Fruit fly (Drosophila melanogaster) whole organism, embryonic: ENCODE data around the gene CG7071.

Experiments used
- Awh ChIP-seq: fragments of 200-800 bp; sonication (Bioruptor generic); IDR thresholded peaks from 2 replicates; pipeline ENCODE4, ENCODE4 v1.3.6; 2022; ENCODE audit warnings: missing biosample characterization, missing genetic modification characterization
- B-H1 ChIP-seq: fragments of 200-800 bp; sonication (Bioruptor generic); IDR thresholded peaks from 3 replicates; pipeline ENCODE4 v1.3.6; 2022; ENCODE audit warnings: missing biosample characterization, missing genetic modification characterization
- CG10147 ChIP-seq: fragments of 200-800 bp; sonication (Bioruptor generic); optimal IDR thresholded peaks from 2 replicates; lab custom pipeline; 2019; ENCODE audit warnings: missing biosample characterization, mild to moderate bottlenecking, missing genetic modification characterization, moderate library complexity
- CG10543 ChIP-seq: fragments of 200-800 bp; sonication (Bioruptor generic); optimal IDR thresholded peaks from 3 replicates; lab custom pipeline; 2017; ENCODE audit warnings: missing biosample characterization, mild to moderate bottlenecking, missing genetic modification characterization, moderate library complexity
- CG10979 ChIP-seq: fragments of 200-800 bp; sonication (Bioruptor generic); optimal IDR thresholded peaks from 2 replicates; lab custom pipeline; 2018; ENCODE audit warnings: missing biosample characterization, mild to moderate bottlenecking, missing genetic modification characterization, moderate library complexity
- CG11456 ChIP-seq: fragments of 200-800 bp; sonication (Bioruptor generic); IDR thresholded peaks from 3 replicates; pipeline ENCODE4 v1.3.6; 2022; ENCODE audit warnings: missing biosample characterization, missing genetic modification characterization
- CG14050 ChIP-seq: fragments of 200-800 bp; sonication (Bioruptor generic); IDR thresholded peaks from 3 replicates; pipeline ENCODE4 v1.3.6; 2022; ENCODE audit warnings: missing biosample characterization, missing genetic modification characterization
- CG14965 ChIP-seq: fragments of 200-800 bp; sonication (Bioruptor generic); optimal IDR thresholded peaks from 2 replicates; lab custom pipeline; 2016; ENCODE audit warnings: missing biosample characterization, missing genetic modification characterization, borderline replicate concordance
- CG1603 ChIP-seq: fragments of 200-800 bp; sonication (Bioruptor generic); optimal IDR thresholded peaks from 2 replicates; lab custom pipeline; 2019; ENCODE audit warnings: missing biosample characterization, mild to moderate bottlenecking, missing genetic modification characterization, moderate library complexity
- CG18764 ChIP-seq: fragments of 200-800 bp; sonication (Bioruptor generic); optimal IDR thresholded peaks from 3 replicates; lab custom pipeline; 2016; ENCODE audit warnings: missing biosample characterization, missing genetic modification characterization
- CG34422 ChIP-seq: fragments of 200-800 bp; sonication (Bioruptor generic); IDR thresholded peaks from 3 replicates; pipeline ENCODE4 v1.3.6; 2022; ENCODE audit warnings: missing biosample characterization, missing genetic modification characterization
- CG42726 ChIP-seq: fragments of 200-800 bp; sonication (Bioruptor generic); IDR thresholded peaks from 2 replicates; pipeline ENCODE4 v1.3.6; 2022; ENCODE audit warnings: missing biosample characterization, missing genetic modification characterization; ENCODE audit not compliant: partially characterized antibody
- CG43689 ChIP-seq: fragments of 200-800 bp; sonication (Bioruptor generic); IDR thresholded peaks from 2 replicates; pipeline ENCODE4 v1.3.6; 2022; ENCODE audit warnings: missing biosample characterization, missing genetic modification characterization
- CG4820 ChIP-seq: fragments of 200-800 bp; sonication (Bioruptor generic); optimal IDR thresholded peaks from 3 replicates; lab custom pipeline; 2016; ENCODE audit warnings: missing biosample characterization, missing genetic modification characterization
- CG6175 ChIP-seq: fragments of 200-800 bp; sonication (Bioruptor generic); IDR thresholded peaks from 3 replicates; pipeline ENCODE4 v1.3.6; 2022; ENCODE audit warnings: missing biosample characterization, missing genetic modification characterization
- CG7928 ChIP-seq: fragments of 200-800 bp; sonication (Bioruptor generic); optimal IDR thresholded peaks from 2 replicates; lab custom pipeline; 2017; ENCODE audit warnings: missing biosample characterization, mild to moderate bottlenecking, missing genetic modification characterization
- CG8478 ChIP-seq: fragments of >200 bp; optimal IDR thresholded peaks from 2 replicates; lab custom pipeline; 2018
- Dad ChIP-seq: fragments of 200-800 bp; sonication (Bioruptor generic); optimal IDR thresholded peaks from 3 replicates; lab custom pipeline; 2016; ENCODE audit warnings: missing biosample characterization, missing genetic modification characterization
- Dip3 ChIP-seq: fragments of 200-800 bp; sonication (Bioruptor generic); optimal IDR thresholded peaks from 3 replicates; lab custom pipeline; 2016; ENCODE audit warnings: missing biosample characterization, missing genetic modification characterization
- E2f1 ChIP-seq: fragments of 200-800 bp; sonication (Bioruptor generic); IDR thresholded peaks from 2 replicates; pipeline ENCODE4 v1.3.6; 2022; ENCODE audit warnings: missing biosample characterization, missing genetic modification characterization
- Ets97D ChIP-seq: fragments of 200-800 bp; sonication (Bioruptor generic); optimal IDR thresholded peaks from 3 replicates; lab custom pipeline; 2016; ENCODE audit warnings: missing biosample characterization, missing genetic modification characterization
- GATAe ChIP-seq: fragments of 200-800 bp; sonication (Bioruptor generic); conservative IDR thresholded peaks from 2 replicates; pipeline ENCODE4 v1.3.6; 2022; ENCODE audit warnings: missing biosample characterization, missing genetic modification characterization
- Gsc ChIP-seq: fragments of 200-800 bp; sonication (Bioruptor generic); IDR thresholded peaks from 2 replicates; pipeline ENCODE4 v1.3.6; 2022; ENCODE audit warnings: missing biosample characterization, missing genetic modification characterization
- HLH3B ChIP-seq: fragments of 200-800 bp; sonication (Bioruptor generic); IDR thresholded peaks from 2 replicates; pipeline ENCODE4 v1.3.6; 2022; ENCODE audit warnings: missing biosample characterization, missing genetic modification characterization
- HmgD ChIP-seq: fragments of 200-800 bp; sonication (Bioruptor generic); optimal IDR thresholded peaks from 3 replicates; lab custom pipeline; 2016; ENCODE audit warnings: missing biosample characterization, missing genetic modification characterization
- Hr51 ChIP-seq, 2 experiments: fragments of 200-800 bp; sonication (Bioruptor generic); optimal IDR thresholded peaks; 2 replicates in 1 of 2; 3 replicates in 1 of 2; lab custom pipeline; 2016 to 2018; ENCODE audit warnings: missing biosample characterization in 2 of 2, missing genetic modification characterization in 2 of 2, mild to moderate bottlenecking in 1 of 2, moderate library complexity in 1 of 2
- Lhr ChIP-seq: fragments of 200-800 bp; sonication (Bioruptor generic); optimal IDR thresholded peaks from 3 replicates; lab custom pipeline; 2017; ENCODE audit warnings: mild to moderate bottlenecking, missing biosample characterization, missing genetic modification reagents, missing genetic modification characterization
- Max ChIP-seq: fragments of 200-800 bp; sonication (Bioruptor generic); optimal IDR thresholded peaks from 2 replicates; lab custom pipeline; 2016; ENCODE audit warnings: missing biosample characterization, mild to moderate bottlenecking, missing genetic modification characterization
- Opbp ChIP-seq: fragments of 200-800 bp; sonication (Bioruptor generic); IDR thresholded peaks from 3 replicates; pipeline ENCODE4 v1.3.6; 2022; ENCODE audit warnings: missing biosample characterization, missing genetic modification characterization; ENCODE audit not compliant: partially characterized antibody
- Rx ChIP-seq: fragments of 200-800 bp; sonication (Bioruptor generic); IDR thresholded peaks from 2 replicates; pipeline ENCODE4 v1.3.6; 2022; ENCODE audit warnings: missing biosample characterization, missing genetic modification characterization
- Tbp ChIP-seq: fragments of >200 bp; optimal IDR thresholded peaks from 2 replicates; lab custom pipeline; 2018; ENCODE audit warnings: missing biosample characterization, missing genetic modification characterization
- Xbp1 ChIP-seq: fragments of 200-800 bp; sonication (Bioruptor generic); optimal IDR thresholded peaks from 3 replicates; lab custom pipeline; 2016; ENCODE audit warnings: missing biosample characterization, mild to moderate bottlenecking, missing genetic modification characterization
- ato ChIP-seq: fragments of 200-800 bp; sonication (Bioruptor generic); IDR thresholded peaks from 2 replicates; pipeline ENCODE4 v1.3.6; 2022; ENCODE audit warnings: missing biosample characterization, missing genetic modification characterization; ENCODE audit not compliant: partially characterized antibody
- bigmax ChIP-seq: fragments of 200-800 bp; sonication (Bioruptor generic); optimal IDR thresholded peaks from 2 replicates; lab custom pipeline; 2018; ENCODE audit warnings: missing biosample characterization, mild to moderate bottlenecking, missing genetic modification characterization
- chm ChIP-seq: fragments of 200-800 bp; sonication (Bioruptor generic); IDR thresholded peaks from 2 replicates; pipeline ENCODE4 v1.3.6; 2022; ENCODE audit warnings: missing biosample characterization, missing genetic modification characterization
- chn ChIP-seq: fragments of 200-800 bp; sonication (Bioruptor generic); optimal IDR thresholded peaks from 2 replicates; lab custom pipeline; 2016; ENCODE audit warnings: missing biosample characterization, missing genetic modification characterization
- corto ChIP-seq: fragments of 200-800 bp; sonication (Bioruptor generic); optimal IDR thresholded peaks from 2 replicates; lab custom pipeline; 2016; ENCODE audit warnings: missing biosample characterization, mild to moderate bottlenecking, missing genetic modification characterization, moderate library complexity
- gro ChIP-seq: fragments of 200-800 bp; sonication (Bioruptor generic); optimal IDR thresholded peaks from 2 replicates; lab custom pipeline; 2016; ENCODE audit warnings: missing biosample characterization, missing genetic modification characterization
- hb ChIP-seq: fragments of 200-800 bp; sonication (Bioruptor generic); IDR thresholded peaks from 3 replicates; pipeline ENCODE4 v1.3.6; 2022; ENCODE audit warnings: missing biosample characterization, missing genetic modification characterization; ENCODE audit not compliant: partially characterized antibody
- lola ChIP-seq, 3 experiments: fragments of >200 bp in 2 of 3; fragments of 200-800 bp in 1 of 3; sonication (Bioruptor generic) in 1 of 3; optimal IDR thresholded peaks; 2 replicates each; lab custom pipeline; 2017 to 2019; ENCODE audit warnings: missing biosample characterization in 3 of 3, missing genetic modification characterization in 3 of 3, mild to moderate bottlenecking in 1 of 3, moderate library complexity in 1 of 3
- luna ChIP-seq: fragments of 200-800 bp; sonication (Bioruptor generic); optimal IDR thresholded peaks from 2 replicates; lab custom pipeline; 2016; ENCODE audit warnings: missing biosample characterization, missing genetic modification characterization
- mam ChIP-seq: fragments of 200-800 bp; sonication (Bioruptor generic); optimal IDR thresholded peaks from 3 replicates; lab custom pipeline; 2016; ENCODE audit warnings: missing biosample characterization, missing genetic modification characterization
- mld ChIP-seq: fragments of 200-800 bp; sonication (Bioruptor generic); IDR thresholded peaks from 3 replicates; pipeline ENCODE4 v1.3.6; 2022; ENCODE audit warnings: missing biosample characterization, missing genetic modification characterization; ENCODE audit not compliant: partially characterized antibody
- sens ChIP-seq: fragments of 200-800 bp; sonication (Bioruptor generic); peaks from one replicate; lab custom pipeline; 2016; ENCODE audit warnings: missing biosample characterization, missing genetic modification characterization
- stc ChIP-seq: fragments of 200-800 bp; sonication (Bioruptor generic); IDR thresholded peaks from 2 replicates; pipeline ENCODE4 v1.3.6; 2022; ENCODE audit warnings: missing biosample characterization, missing genetic modification characterization
- tx ChIP-seq: fragments of 200-800 bp; sonication (Bioruptor generic); optimal IDR thresholded peaks from 2 replicates; lab custom pipeline; 2016; ENCODE audit warnings: missing biosample characterization, missing genetic modification characterization
- vfl ChIP-seq: fragments of 200-800 bp; sonication (Bioruptor generic); optimal IDR thresholded peaks from 2 replicates; lab custom pipeline; 2016; ENCODE audit warnings: missing biosample characterization, missing genetic modification characterization
- wor ChIP-seq: fragments of 200-800 bp; sonication (Bioruptor generic); IDR thresholded peaks from 2 replicates; pipeline ENCODE4 v1.3.6; 2022; ENCODE audit warnings: missing biosample characterization, missing genetic modification characterization
- z ChIP-seq: fragments of 200-800 bp; sonication (Bioruptor generic); IDR thresholded peaks from 3 replicates; pipeline ENCODE4 v1.3.6; 2022; ENCODE audit warnings: missing biosample characterization, missing genetic modification characterization

Gene CG7071

dm6 chr3R:22410537-22411360 lies 48.3 kb downstream of the CG7071 start, which contains the start of the genes CG13850 and lqfR (continued):
- no peak for TF ChIP-seq Opbp (GFP tag; lab: Robert Waterston, UW)
- peak; percentile 75 for TF ChIP-seq tx (GFP tag; lab: Kevin White, UChicago)
- peak; percentile 83 for TF ChIP-seq CG4820 (GFP tag; lab: Kevin White, UChicago)
- TF ChIP-seq Xbp1: peak; percentile 84
- no peak for TF ChIP-seq mld (GFP tag; lab: Robert Waterston, UW)
- peak; percentile 94 for TF ChIP-seq sens (GFP tag; lab: Kevin White, UChicago)
- TF ChIP-seq z (GFP tag; lab: Robert Waterston, UW): no peak
- peak; percentile 57; the same call in 1 of the 2 replicates for TF ChIP-seq HLH3B (GFP tag; lab: Robert Waterston, UW)
- 0 out of 2 replicates have a peak, but pooled peaks have one; percentile 35 for TF ChIP-seq wor (GFP tag; lab: Robert Waterston, UW)
- TF ChIP-seq CG14050: no peak
- TF ChIP-seq bigmax (GFP tag; lab: Kevin White, UChicago): peak; percentile 73
- TF ChIP-seq hb (GFP tag; lab: Robert Waterston, UW): no peak
- peak; percentile 76 for TF ChIP-seq HmgD (GFP tag; lab: Kevin White, UChicago)
- no peak for TF ChIP-seq Awh (GFP tag; lab: Robert Waterston, UW)
- peak; percentile 80 for TF ChIP-seq Dip3 (GFP tag; lab: Kevin White, UChicago)
- peak in 1 of 3 experiments; percentile 73 for TF ChIP-seq lola (GFP tag; optimal IDR thresholded peaks at IDR 0.05; lab: Kevin White, UChicago)
- TF ChIP-seq corto (GFP tag; lab: Kevin White, UChicago): peak; percentile 17
- peak; percentile 6 for TF ChIP-seq CG10147
- TF ChIP-seq CG10979: peak; percentile 55
- peak; percentile 72 for TF ChIP-seq Dad (GFP tag; lab: Kevin White, UChicago)
- TF ChIP-seq CG11456 (GFP tag; lab: Robert Waterston, UW): peak; percentile 65
- TF ChIP-seq ato: no peak
- TF ChIP-seq CG6175 (GFP tag; lab: Robert Waterston, UW): no peak
- no peak; the same call in 1 of the 2 replicates for TF ChIP-seq stc (GFP tag; lab: Robert Waterston, UW)
- TF ChIP-seq chn (GFP tag; lab: Kevin White, UChicago): peak; percentile 80
- no peak for TF ChIP-seq CG34422 (GFP tag; lab: Robert Waterston, UW)
- no peak for TF ChIP-seq chm (GFP tag; lab: Robert Waterston, UW)
- peak in 1 of 2 experiments; percentile 80 for TF ChIP-seq Hr51 (GFP tag; optimal IDR thresholded peaks at IDR 0.05; lab: Kevin White, UChicago)
- TF ChIP-seq CG7928 (GFP tag; lab: Kevin White, UChicago): peak; percentile 22
- peak; percentile 66 for TF ChIP-seq CG18764
- no peak for TF ChIP-seq CG8478 (lab: Kevin White, UChicago)
- peak; percentile 48 for TF ChIP-seq gro (GFP tag; lab: Kevin White, UChicago)
- TF ChIP-seq B-H1 (GFP tag; lab: Robert Waterston, UW): no peak
- TF ChIP-seq Tbp (GFP tag; lab: Kevin White, UChicago): peak; percentile 76
- peak; percentile 53 for TF ChIP-seq Lhr
- peak; percentile 85 for TF ChIP-seq mam (GFP tag; lab: Kevin White, UChicago)
- no peak for TF ChIP-seq CG42726 (GFP tag; lab: Robert Waterston, UW)
- TF ChIP-seq vfl (GFP tag; lab: Kevin White, UChicago): peak; percentile 73
- TF ChIP-seq CG10543 (GFP tag; lab: Kevin White, UChicago): peak; percentile 82
- TF ChIP-seq GATAe: no peak
- TF ChIP-seq luna (GFP tag; lab: Kevin White, UChicago): peak; percentile 15
- TF ChIP-seq Max (GFP tag; lab: Kevin White, UChicago): peak; percentile 86
- no peak for TF ChIP-seq Rx (GFP tag; lab: Robert Waterston, UW)
- peak; percentile 3 for TF ChIP-seq CG1603
- peak; percentile 70 for TF ChIP-seq Ets97D (GFP tag; lab: Kevin White, UChicago)
- 0 out of 2 replicates have a peak, but pooled peaks have one; percentile 17 for TF ChIP-seq E2f1 (GFP tag; lab: Robert Waterston, UW)
- no peak for TF ChIP-seq CG14965
- TF ChIP-seq CG43689 (GFP tag; lab: Robert Waterston, UW): no peak; the same call in 1 of the 2 replicates
- no peak for TF ChIP-seq Gsc
